Worm (Caenorhabditis elegans): ENCODE measurements around the gene F59A1.12.

DNA sequence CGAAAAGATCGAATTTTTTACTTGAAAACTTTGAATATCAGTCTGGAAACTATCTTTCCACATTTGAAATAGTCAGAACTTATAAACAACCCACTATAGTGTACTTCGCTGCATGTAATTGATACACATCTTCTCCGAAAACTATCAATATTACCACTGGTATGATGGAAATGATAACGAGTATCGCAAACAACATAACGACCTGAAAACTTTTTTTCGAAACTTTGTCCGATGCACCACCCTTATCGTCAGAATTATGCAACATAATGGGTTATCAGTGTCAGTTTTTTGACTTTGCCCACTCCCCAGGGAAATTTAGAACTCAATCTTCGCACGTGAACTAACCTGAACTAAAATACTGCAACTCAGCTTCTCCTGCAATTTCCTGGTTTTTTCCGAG, 5.3 kb downstream of the F59A1.12 start:
- no peak for TF ChIP-seq med-1 (GFP tag; optimal IDR thresholded peaks at IDR 0.05; ENCODE audit: insufficient read depth)
- no peak for TF ChIP-seq T22C8.4 (GFP tag; IDR thresholded peaks at IDR 0.05)
- no peak for TF ChIP-seq ztf-23 (GFP tag; IDR thresholded peaks at IDR 0.05)
- no peak for TF ChIP-seq ref-1 (GFP tag; conservative IDR thresholded peaks at IDR 0.05)
